Worm (Caenorhabditis elegans) whole organism, mixed stage, embryonic: ENCODE measurements around the gene fbxa-85.

Source experiments
- blmp-1 ChIP-seq: fragments of 150-350 bp; optimal IDR thresholded peaks from 2 replicates; lab custom pipeline; 2014; ENCODE audit warnings: missing biosample characterization, missing genetic modification characterization
- ces-1 ChIP-seq: fragments of 150-350 bp; optimal IDR thresholded peaks from 2 replicates; lab custom pipeline; 2014; ENCODE audit warnings: missing biosample characterization, missing genetic modification reagents, missing genetic modification characterization
- ham-2 ChIP-seq: fragments of 200-800 bp; sonication (Bioruptor generic); optimal IDR thresholded peaks from 2 replicates; lab custom pipeline; 2018; ENCODE audit warnings: mild to moderate bottlenecking, missing genetic modification characterization, missing compliant biosample characterization
- lin-13 ChIP-seq: fragments of 150-350 bp; optimal IDR thresholded peaks from 2 replicates; lab custom pipeline; 2014; ENCODE audit warnings: missing biosample characterization, missing genetic modification characterization
- lsy-2 ChIP-seq: fragments of 150-350 bp; optimal IDR thresholded peaks from 2 replicates; lab custom pipeline; 2014; ENCODE audit warnings: missing biosample characterization, missing genetic modification characterization
- mab-5 ChIP-seq: fragments of 150-350 bp; optimal IDR thresholded peaks from 2 replicates; lab custom pipeline; 2014; ENCODE audit warnings: missing biosample characterization, missing genetic modification characterization
- mep-1 ChIP-seq: fragments of 150-350 bp; optimal IDR thresholded peaks from 2 replicates; lab custom pipeline; 2017; ENCODE audit warnings: missing biosample characterization, missing genetic modification reagents, missing genetic modification characterization, inconsistent platforms
- nhr-237 ChIP-seq: fragments of 150-350 bp; optimal IDR thresholded peaks from 2 replicates; lab custom pipeline; 2014; ENCODE audit warnings: missing biosample characterization, missing genetic modification characterization
- pha-4 ChIP-seq: fragments of 150-350 bp; optimal IDR thresholded peaks from 2 replicates; lab custom pipeline; 2018; ENCODE audit warnings: missing biosample characterization, missing genetic modification reagents, missing genetic modification characterization
- unc-39 ChIP-seq: fragments of 150-350 bp; optimal IDR thresholded peaks from 2 replicates; lab custom pipeline; 2014; ENCODE audit warnings: missing biosample characterization, missing genetic modification characterization
- unc-62 ChIP-seq: fragments of 150-350 bp; optimal IDR thresholded peaks from 2 replicates; lab custom pipeline; 2014; ENCODE audit warnings: missing biosample characterization, missing genetic modification reagents, missing genetic modification characterization

DNA sequence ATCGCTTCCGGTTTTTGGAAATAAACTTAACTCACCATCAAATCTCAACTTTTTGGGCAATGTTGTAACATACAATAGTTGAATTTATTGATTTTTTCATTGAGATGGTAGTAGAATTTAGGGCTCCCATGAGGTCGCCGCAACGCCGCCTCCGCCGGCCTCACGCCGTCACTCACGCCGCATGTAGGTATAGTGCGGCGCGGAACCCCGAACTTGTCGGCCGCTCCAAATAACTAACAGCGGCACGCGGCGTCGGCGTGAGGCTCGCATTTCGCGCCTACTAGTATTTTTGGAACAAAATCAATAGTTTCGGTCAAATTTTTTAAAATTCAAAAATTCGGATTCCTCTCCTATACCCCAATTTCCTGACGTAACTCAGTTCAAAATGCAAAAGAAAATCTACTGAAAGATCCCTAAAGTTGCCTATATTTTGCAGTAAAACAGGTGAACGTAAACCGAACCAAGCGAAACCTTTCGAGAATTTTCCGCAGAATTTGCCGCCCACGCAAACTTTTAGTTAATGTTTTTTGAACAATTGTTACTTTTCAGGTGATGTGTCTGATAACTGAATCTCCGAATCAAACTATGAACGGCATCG, 7.5 kb upstream of the fbxa-85 start, which contains the start of gene Y61B8A.6:
- TF ChIP-seq blmp-1 (no peak), lsy-2 (tag; lab: Kevin White, UChicago) (no peak), pha-4 (tag; lab: Kevin White, UChicago) (no peak), unc-39 (tag; lab: Kevin White, UChicago) (no peak), lin-13 (tag; lab: Kevin White, UChicago) (no peak), nhr-237 (no peak), ham-2 (GFP tag; lab: Kevin White, UChicago) (no peak), unc-62 (GFP tag; lab: Kevin White, UChicago) (no peak), ces-1 (GFP tag; lab: Kevin White, UChicago) (no peak), mab-5 (no peak), mep-1 (tag; lab: Kevin White, UChicago) (no peak)
